Worm (Caenorhabditis elegans) whole organism, mixed stage, embryonic: ENCODE results near the gene mrps-34.

ENCODE experiments used
- blmp-1 ChIP-seq: fragments of 150-350 bp; optimal IDR thresholded peaks from 2 replicates; lab custom pipeline; 2014; ENCODE audit warnings: missing biosample characterization, missing genetic modification characterization
- ceh-39 ChIP-seq: fragments of 150-350 bp; optimal IDR thresholded peaks from 2 replicates; lab custom pipeline; 2014; ENCODE audit warnings: missing biosample characterization, missing genetic modification characterization
- ceh-83 ChIP-seq: fragments of 200-800 bp; sonication (Bioruptor generic); optimal IDR thresholded peaks from 2 replicates; lab custom pipeline; 2018; ENCODE audit warnings: mild to moderate bottlenecking, missing genetic modification characterization, missing compliant biosample characterization
- ces-1 ChIP-seq: fragments of 150-350 bp; optimal IDR thresholded peaks from 2 replicates; lab custom pipeline; 2014; ENCODE audit warnings: missing biosample characterization, missing genetic modification reagents, missing genetic modification characterization
- cnd-1 ChIP-seq: fragments of 200-800 bp; sonication (Bioruptor generic); optimal IDR thresholded peaks from 2 replicates; lab custom pipeline; 2018; ENCODE audit warnings: mild to moderate bottlenecking, missing genetic modification characterization, missing compliant biosample characterization
- mab-5 ChIP-seq: fragments of 150-350 bp; optimal IDR thresholded peaks from 2 replicates; lab custom pipeline; 2014; ENCODE audit warnings: missing biosample characterization, missing genetic modification characterization
- mep-1 ChIP-seq: fragments of 150-350 bp; optimal IDR thresholded peaks from 2 replicates; lab custom pipeline; 2017; ENCODE audit warnings: missing biosample characterization, missing genetic modification reagents, missing genetic modification characterization, inconsistent platforms
- nhr-237 ChIP-seq: fragments of 150-350 bp; optimal IDR thresholded peaks from 2 replicates; lab custom pipeline; 2014; ENCODE audit warnings: missing biosample characterization, missing genetic modification characterization
- nhr-28 ChIP-seq: fragments of 150-350 bp; optimal IDR thresholded peaks from 2 replicates; lab custom pipeline; 2014; ENCODE audit warnings: missing biosample characterization, missing genetic modification characterization
- nhr-76 ChIP-seq: sonication (generic microtip); optimal IDR thresholded peaks from 2 replicates; lab custom pipeline; 2017; ENCODE audit warnings: missing biosample characterization, missing genetic modification characterization
- sptf-1 ChIP-seq: sonication (generic microtip); optimal IDR thresholded peaks from 2 replicates; lab custom pipeline; 2017; ENCODE audit warnings: mild to moderate bottlenecking, missing genetic modification characterization, moderate library complexity, missing compliant biosample characterization
- unc-39 ChIP-seq: fragments of 150-350 bp; optimal IDR thresholded peaks from 2 replicates; lab custom pipeline; 2014; ENCODE audit warnings: missing biosample characterization, missing genetic modification characterization
- unc-62 ChIP-seq: fragments of 150-350 bp; optimal IDR thresholded peaks from 2 replicates; lab custom pipeline; 2014; ENCODE audit warnings: missing biosample characterization, missing genetic modification reagents, missing genetic modification characterization
- ztf-11 ChIP-seq: fragments of 150-350 bp; optimal IDR thresholded peaks from 2 replicates; lab custom pipeline; 2014; ENCODE audit warnings: missing biosample characterization, missing genetic modification characterization

DNA sequence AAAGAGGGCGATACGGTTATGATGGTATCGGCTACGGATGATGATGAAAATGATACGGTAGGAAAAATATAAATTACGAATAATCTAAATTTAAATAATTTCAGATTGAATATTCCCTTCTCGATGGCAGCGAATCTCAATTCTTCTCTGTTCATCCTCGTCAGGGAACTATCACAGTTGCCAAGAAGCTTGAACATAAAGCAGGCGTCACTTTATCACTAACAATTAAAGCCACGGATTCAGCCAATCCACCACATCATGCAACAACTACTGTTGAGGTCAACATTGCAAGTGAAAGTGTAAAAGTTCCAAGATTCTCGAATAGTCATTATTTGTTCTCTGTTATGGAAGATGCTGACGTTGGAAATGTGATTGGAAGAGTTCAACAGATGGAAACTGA lies 11.3 kb downstream of the mrps-34 start:
- no peak for TF ChIP-seq unc-62 (GFP tag; lab: Kevin White, UChicago)
- no peak for TF ChIP-seq ztf-11
- TF ChIP-seq sptf-1 (tag; lab: Kevin White, UChicago) = no peak
- no peak for TF ChIP-seq unc-39
- no peak for TF ChIP-seq ceh-83 (GFP tag; lab: Kevin White, UChicago)
- no peak for TF ChIP-seq mab-5 (tag; lab: Kevin White, UChicago)
- TF ChIP-seq ces-1 (GFP tag; lab: Kevin White, UChicago) = no peak
- no peak for TF ChIP-seq nhr-237 (tag; lab: Kevin White, UChicago)
- no peak for TF ChIP-seq nhr-76
- TF ChIP-seq nhr-28 (tag; lab: Kevin White, UChicago) = no peak
- TF ChIP-seq mep-1 (tag; lab: Kevin White, UChicago) = no peak
- no peak for TF ChIP-seq blmp-1 (tag; lab: Kevin White, UChicago)
- TF ChIP-seq ceh-39 (tag; lab: Kevin White, UChicago) = no peak
- no peak for TF ChIP-seq cnd-1
